Fruit fly (Drosophila melanogaster) whole organism, embryonic: ENCODE results near the gene Cad96Cb.

Experiments
- Aef1 ChIP-seq: fragments of 200-800 bp; sonication (Bioruptor generic); IDR thresholded peaks from 3 replicates; pipeline ENCODE4 v1.3.6; 2022; ENCODE audit warnings: missing biosample characterization, missing genetic modification characterization
- Atf3 ChIP-seq: fragments of 200-800 bp; sonication (Bioruptor generic); optimal IDR thresholded peaks from 3 replicates; lab custom pipeline; 2016; ENCODE audit warnings: missing biosample characterization, missing genetic modification characterization
- Blimp-1 ChIP-seq: fragments of 200-800 bp; sonication (Bioruptor generic); optimal IDR thresholded peaks from 3 replicates; lab custom pipeline; 2018; ENCODE audit warnings: missing biosample characterization, missing genetic modification characterization, mild to moderate bottlenecking, moderate library complexity, missing genetic modification reagents
- CG10209 ChIP-seq: fragments of 200-800 bp; sonication (Bioruptor generic); optimal IDR thresholded peaks from 3 replicates; lab custom pipeline; 2017; ENCODE audit warnings: missing biosample characterization, mild to moderate bottlenecking, missing genetic modification characterization, missing genetic modification reagents
- CG10267 ChIP-seq: fragments of 200-800 bp; sonication (Bioruptor generic); optimal IDR thresholded peaks from 2 replicates; lab custom pipeline; 2018; ENCODE audit warnings: missing biosample characterization, mild to moderate bottlenecking, missing genetic modification characterization, moderate library complexity
- CG10959 ChIP-seq: fragments of 200-800 bp; sonication (Bioruptor generic); IDR thresholded peaks from 2 replicates; pipeline ENCODE4 v1.3.6; 2022; ENCODE audit warnings: missing biosample characterization, missing genetic modification characterization
- CG15073 ChIP-seq: fragments of 200-800 bp; sonication (Bioruptor generic); optimal IDR thresholded peaks from 2 replicates; lab custom pipeline; 2016; ENCODE audit warnings: missing biosample characterization, missing genetic modification characterization
- CG16815 ChIP-seq: fragments of 200-800 bp; sonication (Bioruptor generic); optimal IDR thresholded peaks from 3 replicates; lab custom pipeline; 2017; ENCODE audit warnings: missing biosample characterization, mild to moderate bottlenecking, missing genetic modification characterization
- CG16863 ChIP-seq: fragments of 200-800 bp; sonication (Bioruptor generic); optimal IDR thresholded peaks from 3 replicates; lab custom pipeline; 2016; ENCODE audit warnings: missing biosample characterization, missing genetic modification characterization
- CG18011 ChIP-seq: fragments of 200-800 bp; sonication (Bioruptor generic); optimal IDR thresholded peaks from 2 replicates; lab custom pipeline; 2017; ENCODE audit warnings: missing biosample characterization, missing genetic modification characterization, mild to moderate bottlenecking, moderate library complexity, missing genotype
- CG18599 ChIP-seq: fragments of 200-800 bp; sonication (Bioruptor generic); optimal IDR thresholded peaks from 3 replicates; lab custom pipeline; 2017; ENCODE audit warnings: missing biosample characterization, missing genetic modification characterization, mild to moderate bottlenecking, moderate library complexity, missing genetic modification reagents
- CG2199 ChIP-seq: fragments of 200-800 bp; sonication (Bioruptor generic); IDR thresholded peaks from 3 replicates; pipeline ENCODE4 v1.3.6; 2022; ENCODE audit warnings: missing biosample characterization, missing genetic modification characterization
- CG2202 ChIP-seq: fragments of 200-800 bp; sonication (Bioruptor generic); optimal IDR thresholded peaks from 2 replicates; lab custom pipeline; 2018; ENCODE audit warnings: missing biosample characterization, mild to moderate bottlenecking, missing genetic modification characterization
- CG3065 ChIP-seq: fragments of 200-800 bp; sonication (Bioruptor generic); optimal IDR thresholded peaks from 2 replicates; lab custom pipeline; 2016; ENCODE audit warnings: missing biosample characterization, missing genetic modification characterization
- CG33557 ChIP-seq: fragments of 200-800 bp; sonication (Bioruptor generic); optimal IDR thresholded peaks from 2 replicates; lab custom pipeline; 2019; ENCODE audit warnings: missing biosample characterization, mild to moderate bottlenecking, missing genetic modification characterization, moderate library complexity
- CG3726 ChIP-seq: fragments of 200-800 bp; sonication (Bioruptor generic); IDR thresholded peaks from 3 replicates; pipeline ENCODE4, ENCODE4 v1.3.6; 2022; ENCODE audit warnings: missing biosample characterization, missing genetic modification characterization
- CG3838 ChIP-seq: fragments of 200-800 bp; sonication (Bioruptor generic); optimal IDR thresholded peaks from 3 replicates; lab custom pipeline; 2016; ENCODE audit warnings: missing biosample characterization, missing genetic modification characterization
- CG4707 ChIP-seq: fragments of 200-800 bp; sonication (Bioruptor generic); optimal IDR thresholded peaks from 2 replicates; lab custom pipeline; 2018; ENCODE audit warnings: missing biosample characterization, mild to moderate bottlenecking, missing genetic modification characterization, moderate library complexity
- CG5953 ChIP-seq: fragments of 200-800 bp; sonication (Bioruptor generic); IDR thresholded peaks from 2 replicates; pipeline ENCODE4 v1.3.6; 2022; ENCODE audit warnings: missing biosample characterization, missing genetic modification characterization
- CG7745 ChIP-seq: fragments of 200-800 bp; sonication (Bioruptor generic); optimal IDR thresholded peaks from 2 replicates; lab custom pipeline; 2018; ENCODE audit warnings: missing biosample characterization, mild to moderate bottlenecking, missing genetic modification characterization, moderate library complexity
- CG8765 ChIP-seq: fragments of 200-800 bp; sonication (Bioruptor generic); IDR thresholded peaks from 2 replicates; pipeline ENCODE4 v1.3.6; 2022; ENCODE audit warnings: missing biosample characterization, missing genetic modification characterization
- Dll ChIP-seq: fragments of 200-800 bp; sonication (Bioruptor generic); IDR thresholded peaks from 4 replicates; pipeline ENCODE4 v1.3.6; 2022; ENCODE audit warnings: missing biosample characterization, missing genetic modification characterization; ENCODE audit not compliant: partially characterized antibody
- Doc3 ChIP-seq: fragments of 200-800 bp; sonication (Bioruptor generic); IDR thresholded peaks from 3 replicates; pipeline ENCODE4 v1.3.6; 2022; ENCODE audit warnings: missing biosample characterization, missing genetic modification characterization; ENCODE audit not compliant: partially characterized antibody
- Eip74EF ChIP-seq, 2 experiments: fragments of 200-800 bp in 1 of 2; fragments of >200 bp in 1 of 2; sonication (Bioruptor generic) in 1 of 2; optimal IDR thresholded peaks; 2 replicates each; lab custom pipeline; 2017 to 2019; ENCODE audit warnings: missing biosample characterization in 2 of 2, missing genetic modification characterization in 2 of 2, mild to moderate bottlenecking in 1 of 2, moderate library complexity in 1 of 2
- Hr3 ChIP-seq: fragments of 200-800 bp; sonication (Bioruptor generic); optimal IDR thresholded peaks from 3 replicates; lab custom pipeline; 2016; ENCODE audit warnings: missing biosample characterization, missing genetic modification characterization
- Max ChIP-seq: fragments of 200-800 bp; sonication (Bioruptor generic); optimal IDR thresholded peaks from 2 replicates; lab custom pipeline; 2016; ENCODE audit warnings: missing biosample characterization, mild to moderate bottlenecking, missing genetic modification characterization
- Ptx1 ChIP-seq: fragments of 200-800 bp; sonication (Bioruptor generic); IDR thresholded peaks from 2 replicates; pipeline ENCODE4 v1.3.6; 2022; ENCODE audit warnings: missing biosample characterization, missing genetic modification characterization
- Spps ChIP-seq: fragments of 200-800 bp; sonication (Bioruptor generic); optimal IDR thresholded peaks from 2 replicates; lab custom pipeline; 2018; ENCODE audit warnings: missing biosample characterization, mild to moderate bottlenecking, missing genetic modification characterization
- Sry-δ ChIP-seq: fragments of 200-800 bp; sonication (Bioruptor generic); optimal IDR thresholded peaks from 2 replicates; lab custom pipeline; 2016; ENCODE audit warnings: missing biosample characterization, missing genetic modification characterization
- TFAM ChIP-seq: fragments of 200-800 bp; sonication (Bioruptor generic); optimal IDR thresholded peaks from 2 replicates; lab custom pipeline; 2017; ENCODE audit warnings: missing biosample characterization, missing genetic modification characterization, inconsistent platforms
- Trl ChIP-seq, 3 experiments: fragments of >200 bp in 2 of 3; fragments of 200-800 bp in 1 of 3; sonication (Bioruptor generic) in 1 of 3; optimal IDR thresholded peaks; 2 replicates in 1 of 3; 3 replicates in 2 of 3; lab custom pipeline; 2016 to 2017; ENCODE audit warnings: missing biosample characterization in 1 of 3, missing genetic modification characterization in 1 of 3
- Usf ChIP-seq: fragments of 200-800 bp; sonication (Bioruptor generic); optimal IDR thresholded peaks from 2 replicates; lab custom pipeline; 2017; ENCODE audit warnings: missing genotype, missing biosample characterization, missing genetic modification characterization
- ab ChIP-seq: fragments of 200-800 bp; sonication (Bioruptor generic); optimal IDR thresholded peaks from 2 replicates; lab custom pipeline; 2016; ENCODE audit warnings: missing biosample characterization, missing genetic modification characterization
- al ChIP-seq: fragments of 200-800 bp; sonication (Bioruptor generic); IDR thresholded peaks from 2 replicates; pipeline ENCODE4 v1.3.6; 2022; ENCODE audit warnings: missing biosample characterization, missing genetic modification characterization
- ara ChIP-seq: fragments of 200-800 bp; sonication (Bioruptor generic); IDR thresholded peaks from 2 replicates; pipeline ENCODE4 v1.3.6; 2022; ENCODE audit warnings: missing biosample characterization, missing genetic modification characterization
- bigmax ChIP-seq: fragments of 200-800 bp; sonication (Bioruptor generic); optimal IDR thresholded peaks from 2 replicates; lab custom pipeline; 2018; ENCODE audit warnings: missing biosample characterization, mild to moderate bottlenecking, missing genetic modification characterization
- dpn ChIP-seq, 2 experiments: fragments of 200-800 bp; sonication (Bioruptor generic); optimal IDR thresholded peaks; 3 replicates each; lab custom pipeline; 2016; ENCODE audit warnings: missing biosample characterization in 2 of 2, missing genetic modification characterization in 2 of 2
- dysf ChIP-seq: fragments of 200-800 bp; sonication (Bioruptor generic); IDR thresholded peaks from 3 replicates; pipeline ENCODE4 v1.3.6; 2022; ENCODE audit warnings: missing biosample characterization, missing genetic modification characterization
- gsb-n ChIP-seq: fragments of 200-800 bp; sonication (Bioruptor generic); optimal IDR thresholded peaks from 3 replicates; lab custom pipeline; 2018; ENCODE audit warnings: missing biosample characterization, mild to moderate bottlenecking, missing genetic modification characterization
- ind ChIP-seq: fragments of 200-800 bp; sonication (Bioruptor generic); optimal IDR thresholded peaks from 3 replicates; lab custom pipeline; 2016; ENCODE audit warnings: missing biosample characterization, missing genetic modification characterization
- inv ChIP-seq: fragments of 200-800 bp; sonication (Bioruptor generic); IDR thresholded peaks from 2 replicates; pipeline ENCODE4 v1.3.6; 2022; ENCODE audit warnings: missing biosample characterization, missing genetic modification characterization; ENCODE audit not compliant: partially characterized antibody
- lola ChIP-seq, 3 experiments: fragments of >200 bp in 2 of 3; fragments of 200-800 bp in 1 of 3; sonication (Bioruptor generic) in 1 of 3; optimal IDR thresholded peaks; 2 replicates each; lab custom pipeline; 2017 to 2019; ENCODE audit warnings: missing biosample characterization in 3 of 3, missing genetic modification characterization in 3 of 3, mild to moderate bottlenecking in 1 of 3, moderate library complexity in 1 of 3
- nerfin-2 ChIP-seq: fragments of 200-800 bp; sonication (Bioruptor generic); IDR thresholded peaks from 2 replicates; pipeline ENCODE4 v1.3.6; 2022; ENCODE audit warnings: missing biosample characterization, missing genetic modification characterization; ENCODE audit not compliant: partially characterized antibody
- onecut ChIP-seq: fragments of 200-800 bp; sonication (Bioruptor generic); IDR thresholded peaks from 2 replicates; pipeline ENCODE4 v1.3.6; 2022; ENCODE audit warnings: missing biosample characterization, missing genetic modification characterization
- repo ChIP-seq: fragments of 200-800 bp; sonication (Bioruptor generic); optimal IDR thresholded peaks from 2 replicates; lab custom pipeline; 2016; ENCODE audit warnings: missing biosample characterization, missing genetic modification characterization
- schlank ChIP-seq: fragments of 200-800 bp; sonication (Bioruptor generic); optimal IDR thresholded peaks from 2 replicates; lab custom pipeline; 2018; ENCODE audit warnings: missing biosample characterization, mild to moderate bottlenecking, missing genetic modification characterization
- slbo ChIP-seq: fragments of 200-800 bp; sonication (Bioruptor generic); IDR thresholded peaks from 2 replicates; pipeline ENCODE4 v1.3.6; 2022; ENCODE audit warnings: missing biosample characterization, missing genetic modification characterization
- trh ChIP-seq: fragments of 200-800 bp; sonication (Bioruptor generic); optimal IDR thresholded peaks from 2 replicates; lab custom pipeline; 2016; ENCODE audit warnings: missing biosample characterization, missing genetic modification characterization
- zen ChIP-seq: fragments of 200-800 bp; sonication (Bioruptor generic); optimal IDR thresholded peaks from 3 replicates; lab custom pipeline; 2018; ENCODE audit warnings: missing biosample characterization, mild to moderate bottlenecking, missing genetic modification characterization, moderate library complexity

Cad96Cb gene

DNA sequence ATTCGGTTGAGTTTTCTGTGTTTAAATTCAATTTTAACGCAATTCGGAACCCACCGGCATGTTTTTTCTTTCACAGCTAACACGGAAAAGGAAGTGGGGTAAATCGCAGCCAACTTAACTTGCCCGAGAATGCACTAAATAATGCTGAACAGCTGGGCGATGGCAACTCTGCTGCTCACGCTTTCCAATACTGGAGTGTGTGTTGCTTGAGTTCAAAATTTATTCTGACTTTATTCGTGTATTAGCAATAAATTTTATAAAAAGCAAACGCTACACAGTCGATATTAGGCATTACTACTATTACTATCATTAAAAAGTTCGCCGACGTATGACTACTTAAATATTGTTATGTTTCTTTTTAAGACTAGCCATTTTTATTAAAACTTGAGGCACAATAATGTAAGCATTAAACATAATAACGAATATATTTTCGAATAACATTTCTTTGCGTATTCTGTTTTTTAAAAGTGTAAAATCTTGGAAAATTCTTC, 15.3 kb upstream of the Cad96Cb start, which contains the start of the genes RpS27 and Nup37 (continued):
- TF ChIP-seq repo (GFP tag; lab: Kevin White, UChicago): peak; percentile 98
- peak in 1 of 3 experiments; percentile 83 for TF ChIP-seq lola (GFP tag; optimal IDR thresholded peaks at IDR 0.05; lab: Kevin White, UChicago)
- TF ChIP-seq TFAM: peak; percentile 93
- TF ChIP-seq al (GFP tag; lab: Robert Waterston, UW): peak; percentile 95
- peak; percentile 94 for TF ChIP-seq ab (GFP tag; lab: Kevin White, UChicago)
- TF ChIP-seq Sry-δ (GFP tag; lab: Kevin White, UChicago): peak; percentile 83
- no peak for TF ChIP-seq Trl (optimal IDR thresholded peaks at IDR 0.05; lab: Kevin White, UChicago)
- TF ChIP-seq Trl (GFP tag; optimal IDR thresholded peaks at IDR 0.05; lab: Kevin White, UChicago): peak; percentile 99
- peak; percentile 99 for TF ChIP-seq schlank (tag; lab: Kevin White, UChicago)
- TF ChIP-seq CG3726 (GFP tag; lab: Robert Waterston, UW): peak; percentile 95
- TF ChIP-seq Hr3 (GFP tag; lab: Kevin White, UChicago): peak; percentile 96
- peak; percentile 95 for TF ChIP-seq CG16815
- peak; percentile 91 for TF ChIP-seq zen (tag; lab: Kevin White, UChicago)
- peak; percentile 96 for TF ChIP-seq CG2202
- TF ChIP-seq dpn (GFP tag; optimal IDR thresholded peaks at IDR 0.05; lab: Kevin White, UChicago): peak; percentile 95 to 99
- peak; percentile 86 for TF ChIP-seq Blimp-1 (GFP tag; lab: Kevin White, UChicago)
- TF ChIP-seq slbo: peak; percentile 98
- peak; percentile 82 for TF ChIP-seq Spps (tag; lab: Kevin White, UChicago)
- TF ChIP-seq gsb-n (tag; lab: Kevin White, UChicago): peak; percentile 95
- TF ChIP-seq CG8765 (GFP tag; lab: Robert Waterston, UW): peak; percentile 89
- TF ChIP-seq CG3838: peak; percentile 98
- peak; percentile 96 for TF ChIP-seq CG5953 (GFP tag; lab: Robert Waterston, UW)
- no peak for TF ChIP-seq Dll (GFP tag; lab: Robert Waterston, UW)
- TF ChIP-seq nerfin-2 (GFP tag; lab: Robert Waterston, UW): no peak
- TF ChIP-seq CG16863: peak; percentile 98
- peak; percentile 98 for TF ChIP-seq CG18599
- TF ChIP-seq ara (GFP tag; lab: Robert Waterston, UW): peak; percentile 95
- peak; percentile 96 for TF ChIP-seq CG33557
- TF ChIP-seq CG15073: peak; percentile 68
- TF ChIP-seq bigmax (GFP tag; lab: Kevin White, UChicago): peak; percentile 86
- peak; percentile 97 for TF ChIP-seq CG4707 (GFP tag; lab: Kevin White, UChicago)
- TF ChIP-seq CG7745 (tag; lab: Kevin White, UChicago): peak; percentile 83
- TF ChIP-seq Atf3: peak; percentile 98
- peak; percentile 99 for TF ChIP-seq CG10209 (GFP tag; lab: Kevin White, UChicago)
- TF ChIP-seq CG10959 (GFP tag; lab: Robert Waterston, UW): peak; percentile 95
- TF ChIP-seq CG18011 (GFP tag; lab: Kevin White, UChicago): peak; percentile 92
- peak; percentile 96 for TF ChIP-seq CG2199
- peak; percentile 96 for TF ChIP-seq ind (GFP tag; lab: Kevin White, UChicago)
- peak; percentile 97 for TF ChIP-seq Usf (GFP tag; lab: Kevin White, UChicago)
- no peak for TF ChIP-seq inv (GFP tag; lab: Robert Waterston, UW)
- peak; percentile 98 for TF ChIP-seq Max (GFP tag; lab: Kevin White, UChicago)
- peak in 1 of 2 experiments; percentile 93 for TF ChIP-seq Eip74EF (GFP tag; optimal IDR thresholded peaks at IDR 0.05; lab: Kevin White, UChicago)
- peak; percentile 95 for TF ChIP-seq Aef1 (GFP tag; lab: Robert Waterston, UW)
- peak; percentile 96 for TF ChIP-seq dysf (GFP tag; lab: Robert Waterston, UW)
- TF ChIP-seq onecut (GFP tag; lab: Robert Waterston, UW): peak; percentile 97
- peak; percentile 96 for TF ChIP-seq Ptx1 (GFP tag; lab: Robert Waterston, UW)
- TF ChIP-seq trh (GFP tag; lab: Kevin White, UChicago): peak; percentile 98
- TF ChIP-seq CG3065 (GFP tag; lab: Kevin White, UChicago): peak; percentile 98
- TF ChIP-seq Doc3: no peak
- TF ChIP-seq CG10267 (tag; lab: Kevin White, UChicago): peak; percentile 99
